Worm (Caenorhabditis elegans): ENCODE results near the gene dnj-9.

The dnj-9 gene

ce11 chrII:4905883-4906282 is 54.0 kb downstream of the dnj-9 start:
- TF ChIP-seq dsc-1 (tag; optimal IDR thresholded peaks at IDR 0.05) = peak; percentile 92
- TF ChIP-seq nhr-77 (tag; optimal IDR thresholded peaks at IDR 0.05) = no peak
- no peak for TF ChIP-seq lin-39 (tag; optimal IDR thresholded peaks at IDR 0.05)
- peak; percentile 77 for TF ChIP-seq fkh-4 (tag; optimal IDR thresholded peaks at IDR 0.05; ENCODE audit: borderline replicate concordance)

All from whole organism, L1 larva.